Fruit fly (Drosophila melanogaster) whole organism, embryonic: Measurements from ENCODE around the gene fred.

ENCODE experiments used
- Adf1 ChIP-seq: fragments of 200-800 bp; sonication (Bioruptor generic); IDR thresholded peaks from 2 replicates; pipeline ENCODE4 v1.3.6; 2022; ENCODE audit warnings: missing biosample characterization, missing genetic modification characterization
- CG10543 ChIP-seq: fragments of 200-800 bp; sonication (Bioruptor generic); optimal IDR thresholded peaks from 3 replicates; lab custom pipeline; 2017; ENCODE audit warnings: missing biosample characterization, mild to moderate bottlenecking, missing genetic modification characterization, moderate library complexity
- CG11085 ChIP-seq: fragments of 200-800 bp; sonication (Bioruptor generic); IDR thresholded peaks from 2 replicates; pipeline ENCODE4 v1.3.6; 2022; ENCODE audit warnings: missing biosample characterization, missing genetic modification characterization
- CG13296 ChIP-seq: fragments of 200-800 bp; sonication (Bioruptor generic); optimal IDR thresholded peaks from 3 replicates; lab custom pipeline; 2018; ENCODE audit warnings: missing biosample characterization, mild to moderate bottlenecking, missing genetic modification characterization
- CG14050 ChIP-seq: fragments of 200-800 bp; sonication (Bioruptor generic); IDR thresholded peaks from 3 replicates; pipeline ENCODE4 v1.3.6; 2022; ENCODE audit warnings: missing biosample characterization, missing genetic modification characterization
- CG1832 ChIP-seq: fragments of 200-800 bp; sonication (Bioruptor generic); optimal IDR thresholded peaks from 2 replicates; lab custom pipeline; 2017; ENCODE audit warnings: missing biosample characterization, mild to moderate bottlenecking, missing genetic modification characterization, inconsistent platforms
- CG2678 ChIP-seq: fragments of 200-800 bp; sonication (Bioruptor generic); optimal IDR thresholded peaks from 3 replicates; lab custom pipeline; 2019; ENCODE audit warnings: missing biosample characterization, mild to moderate bottlenecking, missing genetic modification characterization, moderate library complexity
- CG31224 ChIP-seq: fragments of 200-800 bp; sonication (Bioruptor generic); IDR thresholded peaks from 2 replicates; pipeline ENCODE4 v1.3.6; 2022; ENCODE audit warnings: missing biosample characterization, missing genetic modification characterization
- CG3281 ChIP-seq: fragments of 200-800 bp; sonication (Bioruptor generic); optimal IDR thresholded peaks from 3 replicates; lab custom pipeline; 2017; ENCODE audit warnings: missing biosample characterization, mild to moderate bottlenecking, missing genetic modification characterization
- CG33557 ChIP-seq: fragments of 200-800 bp; sonication (Bioruptor generic); optimal IDR thresholded peaks from 2 replicates; lab custom pipeline; 2019; ENCODE audit warnings: missing biosample characterization, mild to moderate bottlenecking, missing genetic modification characterization, moderate library complexity
- CG3407 ChIP-seq: fragments of 200-800 bp; sonication (Bioruptor generic); optimal IDR thresholded peaks from 2 replicates; lab custom pipeline; 2018; ENCODE audit warnings: missing biosample characterization, mild to moderate bottlenecking, missing genetic modification characterization
- CG3838 ChIP-seq: fragments of 200-800 bp; sonication (Bioruptor generic); optimal IDR thresholded peaks from 3 replicates; lab custom pipeline; 2016; ENCODE audit warnings: missing biosample characterization, missing genetic modification characterization
- CG42726 ChIP-seq: fragments of 200-800 bp; sonication (Bioruptor generic); IDR thresholded peaks from 2 replicates; pipeline ENCODE4 v1.3.6; 2022; ENCODE audit warnings: missing biosample characterization, missing genetic modification characterization; ENCODE audit not compliant: partially characterized antibody
- CG5180 ChIP-seq: fragments of 200-800 bp; sonication (Bioruptor generic); optimal IDR thresholded peaks from 3 replicates; lab custom pipeline; 2017; ENCODE audit warnings: missing biosample characterization, missing genetic modification characterization, mild to moderate bottlenecking, moderate library complexity, missing genetic modification reagents
- CG6654 ChIP-seq: fragments of 200-800 bp; sonication (Bioruptor generic); optimal IDR thresholded peaks from 2 replicates; lab custom pipeline; 2017; ENCODE audit warnings: missing biosample characterization, mild to moderate bottlenecking, missing genetic modification characterization
- CG6689 ChIP-seq: fragments of 200-800 bp; sonication (Bioruptor generic); IDR thresholded peaks from 2 replicates; pipeline ENCODE4 v1.3.6; 2022; ENCODE audit warnings: missing biosample characterization, missing genetic modification characterization
- CG6765 ChIP-seq: fragments of 200-800 bp; sonication (Bioruptor generic); optimal IDR thresholded peaks from 3 replicates; lab custom pipeline; 2017; ENCODE audit warnings: missing biosample characterization, mild to moderate bottlenecking, missing genetic modification characterization
- CG7271 ChIP-seq: fragments of 200-800 bp; sonication (Bioruptor generic); optimal IDR thresholded peaks from 2 replicates; lab custom pipeline; 2018; ENCODE audit warnings: missing biosample characterization, mild to moderate bottlenecking, missing genetic modification characterization, moderate library complexity
- CG7963 ChIP-seq: fragments of 200-800 bp; sonication (Bioruptor generic); IDR thresholded peaks from 3 replicates; pipeline ENCODE4 v1.3.6; 2022; ENCODE audit warnings: missing biosample characterization, missing genetic modification characterization; ENCODE audit not compliant: partially characterized antibody
- Camta ChIP-seq: fragments of 200-800 bp; sonication (Bioruptor generic); optimal IDR thresholded peaks from 2 replicates; lab custom pipeline; 2016; ENCODE audit warnings: missing biosample characterization, missing genetic modification characterization
- CoRest ChIP-seq: fragments of 200-800 bp; sonication (Bioruptor generic); optimal IDR thresholded peaks from 3 replicates; lab custom pipeline; 2018; ENCODE audit warnings: missing biosample characterization, mild to moderate bottlenecking, missing genetic modification characterization, moderate library complexity
- HHEX ChIP-seq: fragments of 200-800 bp; sonication (Bioruptor generic); optimal IDR thresholded peaks from 3 replicates; lab custom pipeline; 2017; ENCODE audit warnings: missing biosample characterization, mild to moderate bottlenecking, missing genetic modification characterization, missing genetic modification reagents
- Hmx ChIP-seq: fragments of 200-800 bp; sonication (Bioruptor generic); optimal IDR thresholded peaks from 2 replicates; lab custom pipeline; 2016; ENCODE audit warnings: missing biosample characterization, missing genetic modification characterization
- MTF-1 ChIP-seq: fragments of 200-800 bp; sonication (Bioruptor generic); optimal IDR thresholded peaks from 2 replicates; lab custom pipeline; 2018; ENCODE audit warnings: missing biosample characterization, mild to moderate bottlenecking, missing genetic modification characterization, borderline replicate concordance
- Med ChIP-seq: fragments of 200-800 bp; sonication (Bioruptor generic); peaks from one replicate; lab custom pipeline; 2016; ENCODE audit warnings: missing biosample characterization, missing genetic modification characterization, mild to moderate bottlenecking, inconsistent platforms, moderate library complexity
- Myb ChIP-seq: fragments of 200-800 bp; sonication (Bioruptor generic); optimal IDR thresholded peaks from 2 replicates; lab custom pipeline; 2016; ENCODE audit warnings: missing biosample characterization, missing genetic modification characterization
- Six4 ChIP-seq: fragments of 200-800 bp; sonication (Bioruptor generic); optimal IDR thresholded peaks from 2 replicates; lab custom pipeline; 2016; ENCODE audit warnings: missing biosample characterization, missing genetic modification characterization
- Spps ChIP-seq: fragments of 200-800 bp; sonication (Bioruptor generic); optimal IDR thresholded peaks from 2 replicates; lab custom pipeline; 2018; ENCODE audit warnings: missing biosample characterization, mild to moderate bottlenecking, missing genetic modification characterization
- bowl ChIP-seq: fragments of 200-800 bp; sonication (Bioruptor generic); IDR thresholded peaks from 2 replicates; pipeline ENCODE4 v1.3.6; 2022; ENCODE audit warnings: missing biosample characterization, missing genetic modification characterization
- btn ChIP-seq: fragments of 200-800 bp; sonication (Bioruptor generic); optimal IDR thresholded peaks from 2 replicates; lab custom pipeline; 2016; ENCODE audit warnings: missing biosample characterization, missing genetic modification characterization
- ci ChIP-seq: fragments of 200-800 bp; sonication (Bioruptor generic); IDR thresholded peaks from 3 replicates; pipeline ENCODE4 v1.3.6; 2022; ENCODE audit warnings: missing biosample characterization, missing genetic modification characterization
- dimm ChIP-seq: fragments of 200-800 bp; sonication (Bioruptor generic); IDR thresholded peaks from 2 replicates; pipeline ENCODE4 v1.3.6; 2022; ENCODE audit warnings: missing biosample characterization, missing genetic modification characterization
- exex ChIP-seq: fragments of 200-800 bp; sonication (Bioruptor generic); optimal IDR thresholded peaks from 4 replicates; lab custom pipeline; 2018; ENCODE audit warnings: missing biosample characterization, mild to moderate bottlenecking, missing genetic modification characterization, moderate library complexity
- gcm2 ChIP-seq: fragments of 200-800 bp; sonication (Bioruptor generic); optimal IDR thresholded peaks from 2 replicates; lab custom pipeline; 2016; ENCODE audit warnings: missing biosample characterization, missing genetic modification characterization
- h ChIP-seq: fragments of >200 bp; optimal IDR thresholded peaks from 2 replicates; lab custom pipeline; 2017
- lmd ChIP-seq: fragments of 200-800 bp; sonication (Bioruptor generic); IDR thresholded peaks from 2 replicates; pipeline ENCODE4 v1.3.6; 2022; ENCODE audit warnings: missing biosample characterization, missing genetic modification characterization
- odd ChIP-seq: fragments of 200-800 bp; sonication (Bioruptor generic); optimal IDR thresholded peaks from 2 replicates; lab custom pipeline; 2017; ENCODE audit warnings: missing biosample characterization, mild to moderate bottlenecking, missing genetic modification characterization
- p53 ChIP-seq: fragments of 200-800 bp; sonication (Bioruptor generic); optimal IDR thresholded peaks from 2 replicates; lab custom pipeline; 2016; ENCODE audit warnings: missing biosample characterization, missing genetic modification characterization
- peb ChIP-seq: fragments of 200-800 bp; sonication (Bioruptor generic); IDR thresholded peaks from 2 replicates; pipeline ENCODE4 v1.3.6; 2022; ENCODE audit warnings: missing biosample characterization, missing genetic modification characterization
- schlank ChIP-seq: fragments of 200-800 bp; sonication (Bioruptor generic); optimal IDR thresholded peaks from 2 replicates; lab custom pipeline; 2018; ENCODE audit warnings: missing biosample characterization, mild to moderate bottlenecking, missing genetic modification characterization
- slou ChIP-seq: fragments of 200-800 bp; sonication (Bioruptor generic); optimal IDR thresholded peaks from 3 replicates; lab custom pipeline; 2016; ENCODE audit warnings: missing biosample characterization, missing genetic modification characterization
- sna ChIP-seq: fragments of 200-800 bp; sonication (Bioruptor generic); IDR thresholded peaks from 2 replicates; pipeline ENCODE4 v1.3.6; 2022; ENCODE audit warnings: missing biosample characterization, missing genetic modification characterization; ENCODE audit not compliant: partially characterized antibody
- sob ChIP-seq: fragments of 200-800 bp; sonication (Bioruptor generic); IDR thresholded peaks from 2 replicates; pipeline ENCODE4 v1.3.6; 2022; ENCODE audit warnings: missing biosample characterization, missing genetic modification characterization
- sr ChIP-seq: fragments of 200-800 bp; sonication (Bioruptor generic); IDR thresholded peaks from 3 replicates; pipeline ENCODE4 v1.3.6; 2022; ENCODE audit warnings: missing biosample characterization, missing genetic modification characterization
- ssp ChIP-seq: fragments of 200-800 bp; sonication (Bioruptor generic); IDR thresholded peaks from 2 replicates; pipeline ENCODE4 v1.3.6; 2022; ENCODE audit warnings: missing biosample characterization, missing genetic modification characterization
- tap ChIP-seq: fragments of 200-800 bp; optimal IDR thresholded peaks from 3 replicates; lab custom pipeline; 2019; ENCODE audit warnings: missing biosample characterization, mild to moderate bottlenecking, missing genetic modification characterization, moderate library complexity
- toy ChIP-seq: fragments of 200-800 bp; sonication (Bioruptor generic); IDR thresholded peaks from 2 replicates; pipeline ENCODE4 v1.3.6; 2022; ENCODE audit warnings: missing biosample characterization, missing genetic modification characterization
- ttk ChIP-seq: fragments of 200-800 bp; sonication (Bioruptor generic); IDR thresholded peaks from 2 replicates; pipeline ENCODE4 v2.1.2; 2022; ENCODE audit warnings: missing biosample characterization, missing genetic modification characterization
- usp ChIP-seq: fragments of >200 bp; optimal IDR thresholded peaks from 2 replicates; lab custom pipeline; 2017; ENCODE audit warnings: missing biosample characterization, missing genetic modification characterization

Gene fred

DNA sequence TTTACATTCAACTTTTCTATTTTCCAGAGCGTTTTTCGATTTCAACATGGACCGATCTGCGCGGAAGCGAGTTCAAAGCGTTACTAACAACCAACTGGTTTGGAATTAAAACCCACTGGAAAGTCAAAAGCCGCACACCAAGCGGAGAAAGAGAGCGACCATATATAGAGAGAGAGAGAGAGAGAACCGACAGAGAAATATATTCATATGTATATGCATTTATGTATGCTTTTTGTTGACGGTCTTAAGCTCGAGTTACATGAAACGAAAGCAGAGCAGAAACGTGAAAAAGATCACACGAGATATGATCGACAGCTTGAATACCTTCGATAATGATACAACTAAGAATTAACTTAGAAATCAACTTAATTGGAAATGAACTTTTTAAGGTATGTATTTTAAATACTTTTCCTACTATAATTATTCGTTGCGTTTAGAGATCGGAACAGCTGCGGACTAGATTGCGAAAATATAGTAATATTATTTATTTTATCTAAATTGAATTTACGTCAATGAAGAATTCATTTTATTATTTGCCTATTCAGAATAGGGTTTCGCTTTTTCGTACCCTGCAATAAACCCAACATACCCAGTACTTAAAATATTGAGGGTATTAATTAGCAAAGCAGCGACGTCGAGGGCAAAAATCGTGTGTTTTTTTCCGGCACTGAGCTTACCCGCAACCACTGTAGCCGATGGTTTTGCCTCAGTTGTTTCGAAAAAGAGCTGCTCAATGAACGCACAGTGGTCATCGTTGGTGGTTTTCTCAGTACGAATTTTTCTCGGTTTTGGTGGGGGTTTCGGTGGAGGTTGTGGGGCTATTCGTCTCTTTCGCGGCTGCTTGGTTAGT lies 102.5 kb downstream of the fred start (continued):
- TF ChIP-seq dimm (GFP tag; lab: Robert Waterston, UW), result no peak
- TF ChIP-seq Six4 (GFP tag; lab: Kevin White, UChicago), result peak; percentile 12
- TF ChIP-seq CG6654 (GFP tag; lab: Kevin White, UChicago), result no peak
- TF ChIP-seq ssp (GFP tag; lab: Robert Waterston, UW), result peak; percentile 50; the same call in 1 of the 2 replicates
- TF ChIP-seq slou (GFP tag; lab: Kevin White, UChicago), result no peak
- no peak for TF ChIP-seq CG11085
- no peak for TF ChIP-seq toy (GFP tag; lab: Robert Waterston, UW)
- no peak for TF ChIP-seq peb (GFP tag; lab: Robert Waterston, UW)
- no peak for TF ChIP-seq p53 (GFP tag; lab: Kevin White, UChicago)
- TF ChIP-seq bowl (GFP tag; lab: Robert Waterston, UW), result no peak
- TF ChIP-seq CG31224 (GFP tag; lab: Robert Waterston, UW), result no peak
- TF ChIP-seq CoRest (tag; lab: Kevin White, UChicago), result peak; percentile 74
- TF ChIP-seq CG3281 (GFP tag; lab: Kevin White, UChicago), result peak; percentile 32
- TF ChIP-seq Adf1 (GFP tag; lab: Robert Waterston, UW), result no peak
- TF ChIP-seq Spps (tag; lab: Kevin White, UChicago), result no peak
- TF ChIP-seq exex (tag; lab: Kevin White, UChicago), result no peak
- TF ChIP-seq CG14050, result peak; percentile 36; the same call in 2 of the 3 replicates
- no peak for TF ChIP-seq CG7271 (tag; lab: Kevin White, UChicago)
- TF ChIP-seq ttk (GFP tag; lab: Robert Waterston, UW), result peak; percentile 46; the same call in 1 of the 2 replicates

DNA sequence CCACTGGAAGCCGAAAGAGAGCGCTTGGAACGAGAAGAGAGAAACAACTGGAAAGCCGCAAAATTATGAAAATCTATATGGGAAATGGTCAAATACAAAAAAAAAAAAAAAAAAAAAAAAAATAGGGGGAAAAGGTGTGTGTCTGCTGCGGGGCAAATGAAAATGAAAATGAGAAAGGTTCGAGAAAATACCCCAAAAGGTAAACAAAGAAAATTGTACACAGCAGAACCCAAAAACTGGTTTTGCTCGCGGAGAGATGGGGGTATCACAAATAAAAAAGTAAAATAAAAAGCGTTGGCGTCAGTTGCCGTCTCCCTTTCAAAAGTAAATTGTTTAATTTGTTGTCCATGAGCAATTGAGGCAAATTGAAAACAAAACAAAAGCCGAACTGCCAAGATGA lies 103.3 kb downstream of the fred start:
- no peak for TF ChIP-seq lmd (GFP tag; lab: Robert Waterston, UW)
- peak; percentile 7 for TF ChIP-seq odd (GFP tag; lab: Kevin White, UChicago)
- TF ChIP-seq Spps (tag; lab: Kevin White, UChicago), result peak; percentile 26
- no peak for TF ChIP-seq MTF-1 (GFP tag; lab: Kevin White, UChicago)
- no peak for TF ChIP-seq CG6765 (GFP tag; lab: Kevin White, UChicago)
- TF ChIP-seq gcm2 (GFP tag; lab: Kevin White, UChicago), result no peak
- TF ChIP-seq CG2678, result peak; percentile 46
- no peak for TF ChIP-seq tap
- TF ChIP-seq CG7963, result no peak
- no peak for TF ChIP-seq usp (GFP tag; lab: Kevin White, UChicago)
- no peak for TF ChIP-seq CG5180 (GFP tag; lab: Kevin White, UChicago)
- no peak for TF ChIP-seq schlank (tag; lab: Kevin White, UChicago)
- no peak for TF ChIP-seq CG42726 (GFP tag; lab: Robert Waterston, UW)
- no peak for TF ChIP-seq Hmx
- no peak for TF ChIP-seq sr (GFP tag; lab: Robert Waterston, UW)
- 0 out of 3 replicates have a peak, but pooled peaks have one; percentile 12 for TF ChIP-seq ci
- TF ChIP-seq sob (GFP tag; lab: Robert Waterston, UW), result no peak
- TF ChIP-seq Six4 (GFP tag; lab: Kevin White, UChicago), result no peak
- peak; percentile 23 for TF ChIP-seq Camta (GFP tag; lab: Kevin White, UChicago)
- TF ChIP-seq CG10543 (GFP tag; lab: Kevin White, UChicago), result no peak
- no peak for TF ChIP-seq Myb (GFP tag; lab: Kevin White, UChicago)
- TF ChIP-seq Med, result no peak
- TF ChIP-seq CG3407, result peak; percentile 42
- no peak for TF ChIP-seq CG3838
- no peak for TF ChIP-seq CG13296 (GFP tag; lab: Kevin White, UChicago)
- TF ChIP-seq CG33557 (GFP tag; lab: Kevin White, UChicago), result peak; percentile 54
- no peak for TF ChIP-seq sna (GFP tag; lab: Robert Waterston, UW)
- no peak for TF ChIP-seq CG1832
- TF ChIP-seq HHEX, result no peak
- TF ChIP-seq h (lab: Kevin White, UChicago), result no peak
- TF ChIP-seq btn (GFP tag; lab: Kevin White, UChicago), result no peak
- no peak for TF ChIP-seq CG6689 (GFP tag; lab: Robert Waterston, UW)
